Worm (Caenorhabditis elegans) whole organism, young adult: ENCODE measurements around the gene mog-1.

Source experiments
- C06A6.2 ChIP-seq: fragments of 200-800 bp; sonication (Bioruptor generic); conservative IDR thresholded peaks from 2 replicates; pipeline ENCODE4 v1.3.6; 2022; ENCODE audit warnings: missing genetic modification characterization, missing compliant biosample characterization
- C17E4.6 ChIP-seq: fragments of 200-800 bp; sonication (Bioruptor generic); IDR thresholded peaks from 2 replicates; pipeline ENCODE4 v1.3.6; 2022; ENCODE audit warnings: missing genetic modification reagents, missing genetic modification characterization, missing compliant biosample characterization
- D2030.7 ChIP-seq: fragments of 200-800 bp; sonication (Bioruptor generic); IDR thresholded peaks from 2 replicates; pipeline ENCODE4 v1.3.6; 2022; ENCODE audit warnings: missing genetic modification reagents, missing genetic modification characterization, missing compliant biosample characterization
- F10E7.11 ChIP-seq: sonication (generic microtip); optimal IDR thresholded peaks from 2 replicates; lab custom pipeline; 2017; ENCODE audit warnings: mild to moderate bottlenecking, missing genetic modification characterization, moderate library complexity, missing compliant biosample characterization
- F33H1.4 ChIP-seq: fragments of 200-800 bp; sonication (Bioruptor generic); IDR thresholded peaks from 2 replicates; pipeline ENCODE4 v1.3.6; 2022; ENCODE audit warnings: missing genetic modification reagents, missing genetic modification characterization, missing compliant biosample characterization
- F39B2.1 ChIP-seq: fragments of 200-800 bp; sonication (Bioruptor generic); IDR thresholded peaks from 2 replicates; pipeline ENCODE4 v1.3.6; 2022; ENCODE audit warnings: missing genetic modification reagents, missing genetic modification characterization, missing compliant biosample characterization
- F55B11.4 ChIP-seq: sonication (generic microtip); optimal IDR thresholded peaks from 2 replicates; lab custom pipeline; 2016; ENCODE audit warnings: missing compliant biosample characterization, missing genetic modification characterization, borderline replicate concordance; ENCODE audit not compliant: insufficient read depth
- F57C9.4 ChIP-seq: sonication (generic microtip); optimal IDR thresholded peaks from 2 replicates; lab custom pipeline; 2017; ENCODE audit warnings: mild to moderate bottlenecking, missing genetic modification characterization, missing compliant biosample characterization
- Y56A3A.18 ChIP-seq: fragments of 200-800 bp; sonication (Bioruptor generic); IDR thresholded peaks from 2 replicates; pipeline ENCODE4 v1.3.6; 2022; ENCODE audit warnings: missing genetic modification reagents, missing genetic modification characterization, missing compliant biosample characterization
- ama-1 ChIP-seq, 3 experiments: fragments of 150-350 bp in 1 of 3; sonication (generic microtip) in 2 of 3; optimal IDR thresholded peaks; 2 replicates each; lab custom pipeline; 2014 to 2018; ENCODE audit warnings: missing biosample characterization in 2 of 3, missing genetic modification characterization in 2 of 3, missing genetic modification reagents in 2 of 3
- aptf-3 ChIP-seq: fragments of 200-800 bp; sonication (Bioruptor generic); IDR thresholded peaks from 2 replicates; pipeline ENCODE4 v1.3.6; 2022; ENCODE audit warnings: missing genetic modification characterization, missing compliant biosample characterization
- atf-7 ChIP-seq: sonication (generic microtip); optimal IDR thresholded peaks from 2 replicates; lab custom pipeline; 2017; ENCODE audit warnings: mild to moderate bottlenecking, missing genetic modification characterization, missing compliant biosample characterization
- athp-1 ChIP-seq: sonication (generic microtip); optimal IDR thresholded peaks from 2 replicates; lab custom pipeline; 2017; ENCODE audit warnings: mild to moderate bottlenecking, missing genetic modification characterization, missing compliant biosample characterization
- attf-5 ChIP-seq: fragments of 200-800 bp; sonication (Bioruptor generic); optimal IDR thresholded peaks from 2 replicates; lab custom pipeline; 2018; ENCODE audit warnings: mild to moderate bottlenecking, missing genetic modification characterization, missing compliant biosample characterization
- bed-1 ChIP-seq: fragments of 200-800 bp; sonication (Bioruptor generic); IDR thresholded peaks from 2 replicates; pipeline ENCODE4 v1.3.6; 2022; ENCODE audit warnings: missing genetic modification reagents, missing genetic modification characterization, missing compliant biosample characterization
- ceh-91 ChIP-seq: fragments of 200-800 bp; sonication (Bioruptor generic); IDR thresholded peaks from 2 replicates; pipeline ENCODE4 v1.3.6; 2022; ENCODE audit warnings: missing genetic modification reagents, missing genetic modification characterization, missing compliant biosample characterization
- dox-1 ChIP-seq: fragments of 200-800 bp; sonication (Bioruptor generic); IDR thresholded peaks from 2 replicates; pipeline ENCODE4 v1.3.6; 2022; ENCODE audit warnings: missing genetic modification reagents, missing genetic modification characterization, missing compliant biosample characterization
- egl-18 ChIP-seq: fragments of 200-800 bp; sonication (Bioruptor generic); IDR thresholded peaks from 2 replicates; pipeline ENCODE4 v1.3.6; 2022; ENCODE audit warnings: missing genetic modification reagents, missing genetic modification characterization, missing compliant biosample characterization
- ets-4 ChIP-seq: fragments of 200-800 bp; sonication (Bioruptor generic); optimal IDR thresholded peaks from 2 replicates; lab custom pipeline; 2018; ENCODE audit warnings: mild to moderate bottlenecking, missing genetic modification characterization, missing compliant biosample characterization
- hmg-1.2 ChIP-seq: fragments of 200-800 bp; sonication (Bioruptor generic); IDR thresholded peaks from 2 replicates; pipeline ENCODE4 v1.3.6; 2022; ENCODE audit warnings: missing genetic modification reagents, missing genetic modification characterization, missing compliant biosample characterization
- hmg-20 ChIP-seq: fragments of 200-800 bp; sonication (Bioruptor generic); IDR thresholded peaks from 2 replicates; pipeline ENCODE4 v1.3.6; 2022; ENCODE audit warnings: missing genetic modification reagents, missing genetic modification characterization, missing compliant biosample characterization
- lin-35 ChIP-seq, 3 experiments: fragments of 150-350 bp in 2 of 3; sonication (generic microtip) in 1 of 3; optimal IDR thresholded peaks; 2 replicates each; lab custom pipeline; 2014 to 2018; ENCODE audit warnings: missing biosample characterization in 3 of 3, missing genetic modification characterization in 3 of 3, missing genetic modification reagents in 3 of 3
- lsl-1 ChIP-seq: fragments of 200-800 bp; sonication (Bioruptor generic); optimal IDR thresholded peaks from 2 replicates; lab custom pipeline; 2018; ENCODE audit warnings: mild to moderate bottlenecking, missing genetic modification characterization, moderate library complexity, missing compliant biosample characterization
- madf-8 ChIP-seq: fragments of 200-800 bp; sonication (Bioruptor generic); conservative IDR thresholded peaks from 2 replicates; pipeline ENCODE4 v1.3.6; 2022; ENCODE audit warnings: missing genetic modification reagents, missing genetic modification characterization, missing compliant biosample characterization
- mes-4 ChIP-seq: sonication (generic microtip); optimal IDR thresholded peaks from 2 replicates; lab custom pipeline; 2016; ENCODE audit warnings: missing genotype, missing genetic modification characterization, missing compliant biosample characterization
- nhr-120 ChIP-seq: fragments of 200-800 bp; sonication (Bioruptor generic); IDR thresholded peaks from 2 replicates; pipeline ENCODE4 v1.3.6; 2022; ENCODE audit warnings: missing genetic modification characterization, missing compliant biosample characterization
- nhr-90 ChIP-seq: sonication (generic microtip); optimal IDR thresholded peaks from 2 replicates; lab custom pipeline; 2016; ENCODE audit warnings: missing genotype, mild to moderate bottlenecking, missing genetic modification characterization, missing compliant biosample characterization
- pbrm-1 ChIP-seq: fragments of 200-800 bp; sonication (Bioruptor generic); IDR thresholded peaks from 2 replicates; pipeline ENCODE4 v1.3.6; 2022; ENCODE audit warnings: missing genetic modification reagents, missing genetic modification characterization, missing compliant biosample characterization
- rec-8 ChIP-seq, 2 experiments: sonication (generic microtip); optimal IDR thresholded peaks; 2 replicates each; lab custom pipeline; 2016; ENCODE audit warnings: mild to moderate bottlenecking in 2 of 2, missing genetic modification characterization in 2 of 2, missing genetic modification reagents in 2 of 2, missing genotype in 2 of 2, missing biosample characterization in 1 of 2, missing compliant biosample characterization in 1 of 2, moderate library complexity in 1 of 2
- rpc-1 ChIP-seq, 2 experiments: fragments of 150-350 bp in 1 of 2; sonication (generic microtip) in 1 of 2; optimal IDR thresholded peaks; 2 replicates each; lab custom pipeline; 2014 to 2018; ENCODE audit warnings: missing biosample characterization in 1 of 2, missing genetic modification characterization in 1 of 2, missing genetic modification reagents in 1 of 2, missing genotype in 1 of 2
- sdz-38 ChIP-seq: sonication (generic microtip); optimal IDR thresholded peaks from 2 replicates; lab custom pipeline; 2016; ENCODE audit warnings: missing genotype, missing genetic modification characterization, missing compliant biosample characterization
- snpc-3.4 ChIP-seq: sonication (generic microtip); optimal IDR thresholded peaks from 2 replicates; lab custom pipeline; 2017; ENCODE audit warnings: missing genetic modification characterization, mild to moderate bottlenecking, missing compliant biosample characterization, antibody characterized with exemption, moderate library complexity, missing genotype, missing genetic modification reagents
- somi-1 ChIP-seq: fragments of 200-800 bp; sonication (Bioruptor generic); optimal IDR thresholded peaks from 2 replicates; lab custom pipeline; 2018; ENCODE audit warnings: mild to moderate bottlenecking, missing genetic modification characterization, missing compliant biosample characterization
- zim-3 ChIP-seq: sonication (generic microtip); optimal IDR thresholded peaks from 2 replicates; lab custom pipeline; 2017; ENCODE audit warnings: mild to moderate bottlenecking, missing genetic modification characterization, moderate library complexity, missing compliant biosample characterization

mog-1 gene

DNA sequence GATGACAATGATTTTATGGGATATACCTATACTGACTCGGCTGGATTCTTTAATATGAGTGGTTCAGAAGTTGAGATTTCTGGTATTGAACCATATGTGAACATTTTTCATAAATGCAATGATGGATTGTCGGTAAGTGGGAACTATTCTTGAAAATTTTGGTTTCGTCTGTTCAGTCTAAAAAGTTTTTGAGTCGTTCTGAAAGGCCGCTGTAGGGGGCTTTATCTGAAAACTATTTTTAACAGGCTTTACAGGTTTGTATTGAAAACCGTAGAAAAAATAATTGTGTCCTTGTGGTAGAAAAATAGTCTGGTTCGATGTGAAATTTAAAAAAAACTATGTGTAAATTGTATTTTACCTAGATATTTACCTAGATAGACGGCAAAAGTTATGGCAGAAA is 26.5 kb downstream of the mog-1 start:
- TF ChIP-seq lin-35 (GFP tag; optimal IDR thresholded peaks at IDR 0.05; lab: Kevin White, UChicago) (no peak), mes-4 (tag; lab: Kevin White, UChicago) (no peak), rpc-1 (optimal IDR thresholded peaks at IDR 0.05; lab: Kevin White, UChicago) (no peak), rpc-1 (tag; optimal IDR thresholded peaks at IDR 0.05; lab: Kevin White, UChicago) (no peak), C06A6.2 (no peak), egl-18 (no peak), bed-1 (no peak), snpc-3.4 (tag; lab: Kevin White, UChicago) (no peak), F33H1.4 (GFP tag; lab: Robert Waterston, UW) (no peak), ceh-91 (GFP tag; lab: Robert Waterston, UW) (no peak), lsl-1 (GFP tag; lab: Kevin White, UChicago) (no peak), somi-1 (GFP tag; lab: Kevin White, UChicago) (no peak), atf-7 (no peak), F39B2.1 (GFP tag; lab: Robert Waterston, UW) (no peak), athp-1 (tag; lab: Kevin White, UChicago) (no peak), nhr-120 (GFP tag; lab: Robert Waterston, UW) (no peak), rec-8 (tag; optimal IDR thresholded peaks at IDR 0.05; lab: Kevin White, UChicago) (no peak)
- TF ChIP-seq, all 124 proteins: peak for 0

DNA sequence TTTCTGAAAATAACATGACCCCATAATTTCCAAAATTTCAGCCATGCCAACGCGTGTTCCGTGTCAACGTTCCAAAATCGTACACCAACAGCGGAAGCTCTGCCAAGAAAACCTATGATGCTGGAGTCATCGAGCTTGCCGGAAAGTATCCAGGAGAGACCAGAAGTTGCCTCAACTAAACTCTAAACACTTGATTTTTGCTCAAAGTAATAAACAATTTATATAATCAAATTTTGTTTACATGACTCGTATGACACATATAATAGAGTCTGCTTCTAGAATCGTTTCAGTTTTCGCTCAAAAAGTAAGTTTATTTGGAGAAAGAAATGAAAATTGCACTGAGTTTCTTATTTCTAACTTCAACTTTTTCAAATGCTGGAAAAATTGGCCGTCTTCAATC is 27.2 kb downstream of the mog-1 start, which contains the start of gene ttr-1:
Gene ttr-1 (plus strand): TSS at position 301 of the 400 bp plus-strand sequence.
- TF ChIP-seq ama-1 (optimal IDR thresholded peaks at IDR 0.05; lab: Kevin White, UChicago), result peak; percentile 48
- no peak for TF ChIP-seq ama-1 (GFP tag; optimal IDR thresholded peaks at IDR 0.05; lab: Kevin White, UChicago)
- TF ChIP-seq madf-8 (GFP tag; lab: Robert Waterston, UW), result no peak

ce11 chrIII:9927378-9927777 is 28.6 kb downstream of the mog-1 start, which contains the start of gene ttr-2:
Gene ttr-2 (plus strand): TSS chrIII:9927769.
- TF ChIP-seq F39B2.1 (GFP tag; lab: Robert Waterston, UW) (no peak), F10E7.11 (no peak), ets-4 (GFP tag; lab: Kevin White, UChicago) (no peak), aptf-3 (GFP tag; lab: Robert Waterston, UW) (no peak), attf-5 (no peak), pbrm-1 (GFP tag; lab: Robert Waterston, UW) (no peak)

- TF ChIP-seq sdz-38 (tag; lab: Kevin White, UChicago), result no peak
- TF ChIP-seq snpc-3.4 (tag; lab: Kevin White, UChicago), result no peak
- TF ChIP-seq hmg-20, result no peak
- no peak for TF ChIP-seq F57C9.4 (tag; lab: Kevin White, UChicago)
- TF ChIP-seq ceh-91 (GFP tag; lab: Robert Waterston, UW), result no peak
These were observed 29.4 kb downstream of the mog-1 start, which contains the start of gene ttr-3 for ce11 chrIII:9926650-9927049. Gene ttr-3 (minus strand): TSS chrIII:9926750.

- no peak for TF ChIP-seq D2030.7 (GFP tag; lab: Robert Waterston, UW)
- TF ChIP-seq hmg-1.2 (GFP tag; lab: Robert Waterston, UW), result no peak
- no peak for TF ChIP-seq nhr-90 (tag; lab: Kevin White, UChicago)
- TF ChIP-seq dox-1, result no peak
- TF ChIP-seq Y56A3A.18 (GFP tag; lab: Robert Waterston, UW), result no peak
- no peak for TF ChIP-seq F55B11.4
- no peak for TF ChIP-seq C17E4.6 (GFP tag; lab: Robert Waterston, UW)
- no peak for TF ChIP-seq zim-3
These were observed 33.1 kb downstream of the mog-1 start, which contains the start of gene cbp-2 for ce11 chrIII:9922874-9923273. Gene cbp-2 (plus strand): TSS chrIII:9923174.
